Worm (Caenorhabditis elegans): ENCODE measurements around the gene C05D12.5.

Gene C05D12.5

DNA sequence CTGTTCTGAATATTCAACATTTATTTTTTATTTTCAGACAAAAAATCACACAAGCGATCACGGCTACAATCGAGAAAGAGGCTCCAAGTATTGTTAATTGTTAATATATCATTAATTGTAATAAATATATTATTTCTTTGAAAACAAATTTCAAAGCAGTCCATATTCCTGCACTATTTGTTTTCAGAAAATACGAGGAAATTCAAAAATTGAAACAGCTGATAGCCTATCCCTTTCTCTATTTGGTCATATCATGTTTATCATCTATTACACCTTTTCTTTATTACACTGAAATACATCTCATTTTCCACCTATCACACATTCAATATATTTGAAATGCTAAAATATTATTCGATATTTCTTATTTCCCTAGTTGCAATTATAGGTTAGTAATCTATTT lies 10.9 kb downstream of the C05D12.5 start, which contains the start of gene W02B12.13:
Gene W02B12.13, plus strand, starts transcription at position 301 of the 400 bp plus-strand sequence.
- TF ChIP-seq lin-15B (tag; optimal IDR thresholded peaks at IDR 0.05) (no peak), fkh-2 (tag; optimal IDR thresholded peaks at IDR 0.05) (no peak), nhr-11 (tag; optimal IDR thresholded peaks at IDR 0.05) (no peak), zag-1 (tag; optimal IDR thresholded peaks at IDR 0.05) (no peak), tbx-2 (tag; optimal IDR thresholded peaks at IDR 0.05) (no peak), nhr-25 (tag; optimal IDR thresholded peaks at IDR 0.05) (no peak)

DNA sequence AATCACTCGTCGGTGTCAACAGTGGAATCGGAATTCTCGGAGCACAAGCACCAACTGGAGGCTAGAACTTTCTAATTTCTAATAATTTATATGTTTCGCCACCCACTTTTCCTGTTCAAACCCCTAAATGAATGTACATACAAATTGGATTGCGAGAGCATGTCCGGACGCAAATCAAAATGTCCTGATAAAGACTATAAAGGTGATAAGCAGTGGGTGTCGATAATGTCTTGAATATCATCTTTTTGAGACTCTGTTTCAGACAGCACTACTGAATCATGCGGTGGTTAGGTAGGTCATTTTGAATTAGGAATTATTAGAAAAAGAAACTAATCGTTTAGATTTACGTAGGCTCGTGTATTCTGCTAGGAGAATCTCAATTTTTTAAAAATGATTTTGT lies 14.7 kb downstream of the C05D12.5 start, which contains the start of gene W02B12.1:
Gene W02B12.1, plus strand, starts transcription at position 269 of the 400 bp plus-strand sequence.
- TF ChIP-seq nhr-76 (tag; optimal IDR thresholded peaks at IDR 0.05): no peak
- no peak for TF ChIP-seq nhr-11 (tag; optimal IDR thresholded peaks at IDR 0.05)
- TF ChIP-seq daf-12 (tag; optimal IDR thresholded peaks at IDR 0.05): no peak
- no peak for TF ChIP-seq nfya-1 (tag; optimal IDR thresholded peaks at IDR 0.05; ENCODE audit: insufficient read depth)
- peak; percentile 77 for TF ChIP-seq elt-2 (tag; optimal IDR thresholded peaks at IDR 0.05)
- TF ChIP-seq ama-1 (optimal IDR thresholded peaks at IDR 0.05): no peak
- TF ChIP-seq egl-27 (tag; optimal IDR thresholded peaks at IDR 0.05): no peak
- TF ChIP-seq pqm-1 (tag; optimal IDR thresholded peaks at IDR 0.05): peak; percentile 72
- no peak for TF ChIP-seq lsy-12 (tag; optimal IDR thresholded peaks at IDR 0.05)

DNA sequence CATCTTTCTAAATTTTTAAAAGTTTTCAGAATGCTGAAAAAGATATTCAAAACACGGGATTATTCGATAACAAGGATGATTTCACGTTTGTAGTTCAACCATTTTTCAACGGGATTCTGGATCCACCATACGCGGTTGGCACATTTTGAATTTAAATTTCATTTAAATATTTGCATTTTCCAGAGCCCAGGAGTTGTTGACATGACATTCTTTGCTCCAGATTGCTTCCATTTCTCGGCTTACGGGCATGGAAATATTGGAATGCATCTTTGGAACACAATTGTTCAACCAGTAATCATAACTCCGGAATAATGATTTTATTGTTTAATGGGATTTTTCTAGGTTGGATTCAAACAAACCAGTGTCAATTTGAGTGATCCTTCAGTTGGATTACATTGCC lies 16.8 kb downstream of the C05D12.5 start:
- TF ChIP-seq ceh-9 (tag; optimal IDR thresholded peaks at IDR 0.05): no peak
- no peak for TF ChIP-seq unc-62 (GFP tag; optimal IDR thresholded peaks at IDR 0.05)
- TF ChIP-seq nhr-25 (tag; optimal IDR thresholded peaks at IDR 0.05): no peak
- TF ChIP-seq nhr-11 (tag; optimal IDR thresholded peaks at IDR 0.05): no peak
- TF ChIP-seq ztf-11 (tag; optimal IDR thresholded peaks at IDR 0.05): no peak
- no peak for TF ChIP-seq ztf-4 (tag; optimal IDR thresholded peaks at IDR 0.05)
- TF ChIP-seq pha-4 (tag; optimal IDR thresholded peaks at IDR 0.05): no peak
- TF ChIP-seq lin-39 (tag; optimal IDR thresholded peaks at IDR 0.05): no peak
- no peak for TF ChIP-seq nhr-237 (tag; optimal IDR thresholded peaks at IDR 0.05)
- TF ChIP-seq jun-1 (tag; optimal IDR thresholded peaks at IDR 0.05): no peak
- no peak for TF ChIP-seq pqm-1 (tag; optimal IDR thresholded peaks at IDR 0.05)
- TF ChIP-seq elt-3 (tag; optimal IDR thresholded peaks at IDR 0.05): no peak
- no peak for TF ChIP-seq sea-2 (GFP tag; optimal IDR thresholded peaks at IDR 0.05)
- no peak for TF ChIP-seq lsy-12 (tag; optimal IDR thresholded peaks at IDR 0.05)
- TF ChIP-seq ama-1 (optimal IDR thresholded peaks at IDR 0.05): no peak
- TF ChIP-seq nhr-77 (tag; optimal IDR thresholded peaks at IDR 0.05): no peak
- no peak for TF ChIP-seq R02D3.7 (tag; optimal IDR thresholded peaks at IDR 0.05)
- no peak for TF ChIP-seq zag-1 (tag; optimal IDR thresholded peaks at IDR 0.05)
- TF ChIP-seq nhr-76 (tag; optimal IDR thresholded peaks at IDR 0.05): no peak
- TF ChIP-seq aly-2 (tag; optimal IDR thresholded peaks at IDR 0.05): no peak

DNA sequence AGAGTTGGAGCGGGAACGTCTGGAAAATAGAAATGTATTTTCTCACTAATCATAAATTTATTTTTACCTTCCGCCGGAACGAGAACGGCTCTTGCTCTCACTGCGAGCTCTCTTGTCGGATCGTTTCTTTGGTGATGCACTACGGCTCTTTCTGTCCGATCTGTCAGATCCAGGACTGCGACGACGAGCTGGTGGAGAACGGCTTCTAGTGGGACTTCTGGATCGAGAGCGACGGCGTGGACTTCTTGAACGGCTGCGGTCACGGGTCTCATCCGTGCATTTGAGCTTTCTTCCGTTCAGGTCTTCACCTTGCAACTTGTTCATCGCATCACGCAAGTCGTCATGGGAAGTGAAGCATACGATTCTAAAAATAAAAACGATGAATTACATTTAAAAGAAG lies 17.7 kb downstream of the C05D12.5 start:
- TF ChIP-seq lin-15B (tag; optimal IDR thresholded peaks at IDR 0.05) (no peak), tbx-2 (tag; optimal IDR thresholded peaks at IDR 0.05) (no peak), elt-3 (tag; optimal IDR thresholded peaks at IDR 0.05) (no peak), egl-27 (tag; optimal IDR thresholded peaks at IDR 0.05) (no peak), jun-1 (tag; optimal IDR thresholded peaks at IDR 0.05) (no peak), ceh-9 (tag; optimal IDR thresholded peaks at IDR 0.05) (no peak), ztf-4 (tag; optimal IDR thresholded peaks at IDR 0.05) (no peak), ceh-82 (tag; optimal IDR thresholded peaks at IDR 0.05) (no peak), fos-1 (tag; optimal IDR thresholded peaks at IDR 0.05) (no peak), eor-1 (tag; optimal IDR thresholded peaks at IDR 0.05) (no peak), nhr-12 (tag; optimal IDR thresholded peaks at IDR 0.05) (no peak)

- TF ChIP-seq ztf-4 (tag; optimal IDR thresholded peaks at IDR 0.05) (no peak), nhr-76 (tag; optimal IDR thresholded peaks at IDR 0.05) (no peak), ceh-82 (tag; optimal IDR thresholded peaks at IDR 0.05) (no peak), nhr-237 (tag; optimal IDR thresholded peaks at IDR 0.05) (no peak), nfya-1 (tag; optimal IDR thresholded peaks at IDR 0.05; ENCODE audit: insufficient read depth) (no peak), nhr-43 (tag; optimal IDR thresholded peaks at IDR 0.05; ENCODE audit: poor library complexity, severe bottlenecking) (no peak), ZK546.5 (tag; optimal IDR thresholded peaks at IDR 0.05) (no peak)
Measured at ce11 chrII:11452498-11453005, 18.5 kb downstream of the C05D12.5 start, which contains the start of gene rsp-2. Gene rsp-2 (minus strand): TSS chrII:11452955.

Measured in whole organism, L3 larva.